Fruit fly (Drosophila melanogaster): ENCODE measurements around the gene CG14717.

Gene CG14717

dm6 chr3R:11655873-11656374 lies 40.4 kb upstream of the CG14717 start, which contains the start of gene CG42327 (continued):
- TF ChIP-seq Vsx1 (GFP tag; optimal IDR thresholded peaks at IDR 0.05) = peak; percentile 91
- peak; percentile 91 for TF ChIP-seq nau (GFP tag; optimal IDR thresholded peaks at IDR 0.05)
- peak; percentile 86 for TF ChIP-seq Oaz (GFP tag; IDR thresholded peaks at IDR 0.05)
- peak; percentile 80 for TF ChIP-seq mirr (GFP tag; optimal IDR thresholded peaks at IDR 0.05)
- TF ChIP-seq HLH54F (GFP tag; optimal IDR thresholded peaks at IDR 0.05) = peak; percentile 71
- peak; percentile 93 for TF ChIP-seq ttk (GFP tag; IDR thresholded peaks at IDR 0.05)
- peak; percentile 94 for TF ChIP-seq CG14441 (GFP tag; IDR thresholded peaks at IDR 0.05)
- TF ChIP-seq CG2875 (GFP tag; optimal IDR thresholded peaks at IDR 0.05) = peak; percentile 98
- peak; percentile 98 for TF ChIP-seq gem (tag; optimal IDR thresholded peaks at IDR 0.05)
- TF ChIP-seq tup (GFP tag; optimal IDR thresholded peaks at IDR 0.05) = peak; percentile 83
- TF ChIP-seq seq (GFP tag; IDR thresholded peaks at IDR 0.05) = peak; percentile 96
- TF ChIP-seq CG6791 (GFP tag; IDR thresholded peaks at IDR 0.05; ENCODE audit: partially characterized antibody) = peak; percentile 48; the same call in 1 of the 3 replicates
- TF ChIP-seq CG2129 (GFP tag; IDR thresholded peaks at IDR 0.05; ENCODE audit: partially characterized antibody) = no peak
- TF ChIP-seq p53 (GFP tag; optimal IDR thresholded peaks at IDR 0.05) = peak; percentile 55
- no peak for TF ChIP-seq hbn (GFP tag; IDR thresholded peaks at IDR 0.05; ENCODE audit: partially characterized antibody)
- TF ChIP-seq MESR4 (GFP tag; optimal IDR thresholded peaks at IDR 0.05) = peak; percentile 37
- peak; percentile 97 for TF ChIP-seq CG8388 (GFP tag; optimal IDR thresholded peaks at IDR 0.05)
- peak; percentile 80 for TF ChIP-seq toy (GFP tag; IDR thresholded peaks at IDR 0.05)
- peak; percentile 60 for TF ChIP-seq CG8089 (GFP tag; optimal IDR thresholded peaks at IDR 0.05)
- peak; percentile 88 for TF ChIP-seq CG6683 (GFP tag; optimal IDR thresholded peaks at IDR 0.05)
- TF ChIP-seq nmo (GFP tag; optimal IDR thresholded peaks at IDR 0.05) = peak; percentile 93
- TF ChIP-seq salm (tag; optimal IDR thresholded peaks at IDR 0.05) = peak; percentile 94
- peak; percentile 61; the same call in 1 of the 2 replicates for TF ChIP-seq aop (GFP tag; IDR thresholded peaks at IDR 0.05)
- peak; percentile 93 for TF ChIP-seq D19A (tag; optimal IDR thresholded peaks at IDR 0.05)
- peak; percentile 90 for TF ChIP-seq Rfx (GFP tag; IDR thresholded peaks at IDR 0.05)
- TF ChIP-seq jing (GFP tag; optimal IDR thresholded peaks at IDR 0.05) = peak; percentile 88
- TF ChIP-seq croc (GFP tag; conservative IDR thresholded peaks at IDR 0.05) = peak; percentile 88
- peak; percentile 76 for TF ChIP-seq Atf3 (GFP tag; optimal IDR thresholded peaks at IDR 0.05)
- TF ChIP-seq grn (GFP tag; optimal IDR thresholded peaks at IDR 0.05) = no peak
- TF ChIP-seq CG17612 (GFP tag; IDR thresholded peaks at IDR 0.05) = peak; percentile 78
- peak; percentile 100 for TF ChIP-seq CG4707 (GFP tag; optimal IDR thresholded peaks at IDR 0.05)
- TF ChIP-seq pzg (GFP tag; optimal IDR thresholded peaks at IDR 0.05) = no peak
- TF ChIP-seq Opbp (GFP tag; IDR thresholded peaks at IDR 0.05; ENCODE audit: partially characterized antibody) = 0 out of 3 replicates have a peak, but pooled peaks have one; percentile 43
- peak; percentile 42 for TF ChIP-seq CG12236 (GFP tag; optimal IDR thresholded peaks at IDR 0.05)
- peak; percentile 92 for TF ChIP-seq CG4820 (GFP tag; optimal IDR thresholded peaks at IDR 0.05)
- TF ChIP-seq NK7.1 (GFP tag; optimal IDR thresholded peaks at IDR 0.05) = peak; percentile 64
- peak; percentile 97 for TF ChIP-seq gsb-n (tag; optimal IDR thresholded peaks at IDR 0.05)
- TF ChIP-seq CG7963 (GFP tag; IDR thresholded peaks at IDR 0.05; ENCODE audit: partially characterized antibody) = no peak
- peak; percentile 77 for TF ChIP-seq CG34376 (GFP tag; optimal IDR thresholded peaks at IDR 0.05)
- peak; percentile 72 for TF ChIP-seq Deaf1 (tag; optimal IDR thresholded peaks at IDR 0.05)
- no peak for TF ChIP-seq HLHmδ (GFP tag; optimal IDR thresholded peaks at IDR 0.05)
- TF ChIP-seq CG3407 (GFP tag; optimal IDR thresholded peaks at IDR 0.05) = peak; percentile 95
- TF ChIP-seq hkb (optimal IDR thresholded peaks at IDR 0.05) = no peak
- TF ChIP-seq hkb (GFP tag; IDR thresholded peaks at IDR 0.05) = peak; percentile 98
- peak; percentile 89 for TF ChIP-seq caup (GFP tag; optimal IDR thresholded peaks at IDR 0.05; ENCODE audit: severe bottlenecking)
- peak; percentile 53 for TF ChIP-seq CG33213 (GFP tag; optimal IDR thresholded peaks at IDR 0.05)
- peak; percentile 87 for TF ChIP-seq CG10147 (GFP tag; optimal IDR thresholded peaks at IDR 0.05)
- TF ChIP-seq CG30020 (tag; optimal IDR thresholded peaks at IDR 0.05) = peak; percentile 69
- peak; percentile 73 for TF ChIP-seq dan (GFP tag; IDR thresholded peaks at IDR 0.05)
